Fruit fly (Drosophila melanogaster) whole organism, prepupa: ENCODE measurements around the gene Cul6.

Source experiments
- CG10669 ChIP-seq: fragments of 200-800 bp; sonication (Bioruptor generic); optimal IDR thresholded peaks from 3 replicates; lab custom pipeline; 2018; ENCODE audit warnings: missing biosample characterization, mild to moderate bottlenecking, missing genetic modification characterization, moderate library complexity
- CG3032 ChIP-seq: fragments of 200-800 bp; optimal IDR thresholded peaks from 2 replicates; lab custom pipeline; 2019; ENCODE audit warnings: missing biosample characterization, mild to moderate bottlenecking, missing genetic modification characterization, moderate library complexity
- CG6163 ChIP-seq: fragments of 200-800 bp; sonication (Bioruptor generic); IDR thresholded peaks from 3 replicates; pipeline ENCODE4 v1.3.6; 2022; ENCODE audit warnings: missing biosample characterization, missing genetic modification characterization
- lz ChIP-seq: fragments of 200-800 bp; sonication (Bioruptor generic); optimal IDR thresholded peaks from 3 replicates; lab custom pipeline; 2016; ENCODE audit warnings: missing biosample characterization, missing genetic modification characterization

DNA sequence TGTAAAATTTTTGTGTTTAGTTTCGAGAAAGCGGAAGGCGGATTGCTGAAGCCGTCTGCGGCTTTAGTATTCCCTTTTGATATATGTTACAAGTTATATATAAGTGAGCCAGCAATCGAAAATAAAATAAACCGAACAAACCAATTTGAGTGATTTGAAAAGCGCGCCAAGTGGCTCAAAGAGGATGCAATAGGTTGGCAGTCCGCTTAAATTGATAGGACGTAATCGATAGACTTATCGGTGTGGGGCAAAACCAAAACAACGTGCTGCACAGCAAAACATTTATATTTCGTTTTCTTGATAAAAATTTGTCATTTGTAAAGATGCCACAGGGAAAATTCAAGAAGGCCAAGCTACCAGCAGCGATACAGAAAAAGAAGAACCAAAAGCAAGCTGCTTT, 35.3 kb upstream of the Cul6 start, which contains the start of gene CG11279:
- TF ChIP-seq CG10669 (GFP tag; lab: Kevin White, UChicago) (no peak), CG6163 (GFP tag; lab: Robert Waterston, UW) (no peak), CG3032 (tag; lab: Kevin White, UChicago) (no peak), lz (no peak)
